Worm (Caenorhabditis elegans): ENCODE data around the gene nmur-3.

DNA sequence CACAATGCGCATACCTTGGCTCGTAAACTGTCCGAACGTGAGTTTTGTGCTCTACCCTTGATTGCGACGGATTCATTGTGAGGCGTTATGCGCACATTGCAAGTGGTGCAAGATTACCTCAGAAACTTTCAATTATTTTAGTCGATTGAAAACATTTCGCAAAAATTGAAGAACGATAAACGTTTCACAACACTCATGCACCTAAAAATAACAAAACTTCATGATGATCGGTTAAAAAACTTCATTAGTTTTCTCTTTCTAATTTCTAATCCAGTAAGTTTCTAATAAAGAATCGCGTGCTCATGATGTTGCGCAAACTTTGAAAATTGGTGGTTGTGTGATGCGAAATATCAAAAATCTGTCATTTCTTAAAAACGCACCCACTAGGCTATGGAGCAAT, 47.6 kb upstream of the nmur-3 start, which contains the start of gene dop-1:
- TF ChIP-seq elt-3 (tag; optimal IDR thresholded peaks at IDR 0.05) (no peak), aha-1 (tag; optimal IDR thresholded peaks at IDR 0.05) (no peak), pqm-1 (tag; optimal IDR thresholded peaks at IDR 0.05) (no peak), sptf-1 (tag; optimal IDR thresholded peaks at IDR 0.05) (no peak), skn-1 (tag; optimal IDR thresholded peaks at IDR 0.05) (no peak), nhr-71 (tag; optimal IDR thresholded peaks at IDR 0.05) (no peak), sox-4 (tag; optimal IDR thresholded peaks at IDR 0.05) (no peak), hlh-17 (GFP tag; optimal IDR thresholded peaks at IDR 0.05; ENCODE audit: borderline replicate concordance) (no peak), nhr-76 (tag; optimal IDR thresholded peaks at IDR 0.05) (no peak), mep-1 (tag; optimal IDR thresholded peaks at IDR 0.05) (no peak), nhr-77 (tag; optimal IDR thresholded peaks at IDR 0.05) (no peak)
